Worm (Caenorhabditis elegans) whole organism, L4/young adult: ENCODE measurements around the gene F28C1.1.

Experiments
- W03F9.2 ChIP-seq: fragments of 150-350 bp; optimal IDR thresholded peaks from 2 replicates; lab custom pipeline; 2014; ENCODE audit warnings: missing biosample characterization, missing genetic modification characterization
- him-1 ChIP-seq: sonication (generic microtip); optimal IDR thresholded peaks from 2 replicates; lab custom pipeline; 2016; ENCODE audit warnings: missing genotype, missing genetic modification reagents, missing genetic modification characterization, missing compliant biosample characterization

DNA sequence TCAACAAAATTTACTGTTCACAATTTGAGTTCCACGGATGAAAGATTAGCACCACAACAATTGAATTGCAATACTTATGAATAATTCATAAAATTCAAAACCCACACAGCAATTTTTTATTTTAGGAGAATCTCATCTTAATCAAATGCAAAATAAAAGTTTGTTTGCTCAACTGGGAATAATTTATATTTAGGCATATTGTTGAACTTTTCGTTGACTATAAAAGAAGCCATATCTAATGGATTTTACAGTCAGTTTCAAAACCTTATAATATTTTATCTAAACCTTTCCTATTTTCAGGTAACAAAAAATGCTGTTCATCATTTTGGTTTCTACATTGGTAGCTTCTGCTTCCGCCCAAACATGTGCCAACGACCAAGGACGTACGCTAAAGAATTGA is 32.3 kb upstream of the F28C1.1 start, which contains the start of gene C54D10.3:
- TF ChIP-seq him-1 (tag; lab: Kevin White, UChicago) = no peak
- no peak for TF ChIP-seq W03F9.2
